Fruit fly (Drosophila melanogaster) whole organism, prepupa: ENCODE results near the gene Pus1.

Source experiments
- Blimp-1 ChIP-seq: fragments of 200-800 bp; sonication (Bioruptor generic); optimal IDR thresholded peaks from 3 replicates; lab custom pipeline; 2017; ENCODE audit warnings: missing biosample characterization, missing genetic modification characterization, mild to moderate bottlenecking, moderate library complexity, missing genetic modification reagents
- CG10631 ChIP-seq: fragments of 200-800 bp; sonication (Bioruptor generic); optimal IDR thresholded peaks from 2 replicates; lab custom pipeline; 2016; ENCODE audit warnings: missing biosample characterization, missing genetic modification characterization
- CG10669 ChIP-seq: fragments of 200-800 bp; sonication (Bioruptor generic); optimal IDR thresholded peaks from 3 replicates; lab custom pipeline; 2018; ENCODE audit warnings: missing biosample characterization, mild to moderate bottlenecking, missing genetic modification characterization, moderate library complexity
- CG16779 ChIP-seq: fragments of 200-800 bp; sonication (Bioruptor generic); optimal IDR thresholded peaks from 3 replicates; lab custom pipeline; 2017; ENCODE audit warnings: missing biosample characterization, mild to moderate bottlenecking, missing genetic modification characterization
- CG3032 ChIP-seq: fragments of 200-800 bp; optimal IDR thresholded peaks from 2 replicates; lab custom pipeline; 2019; ENCODE audit warnings: missing biosample characterization, mild to moderate bottlenecking, missing genetic modification characterization, moderate library complexity
- CG3919 ChIP-seq: fragments of 200-800 bp; sonication (Bioruptor generic); optimal IDR thresholded peaks from 3 replicates; lab custom pipeline; 2016; ENCODE audit warnings: missing biosample characterization, missing genetic modification characterization
- CG4318 ChIP-seq: fragments of 200-800 bp; sonication (Bioruptor generic); optimal IDR thresholded peaks from 3 replicates; lab custom pipeline; 2017; ENCODE audit warnings: missing biosample characterization, mild to moderate bottlenecking, missing genetic modification characterization
- CG6163 ChIP-seq: fragments of 200-800 bp; sonication (Bioruptor generic); IDR thresholded peaks from 3 replicates; pipeline ENCODE4 v1.3.6; 2022; ENCODE audit warnings: missing biosample characterization, missing genetic modification characterization
- CG6792 ChIP-seq: fragments of 200-800 bp; sonication (Bioruptor generic); optimal IDR thresholded peaks from 3 replicates; lab custom pipeline; 2016; ENCODE audit warnings: missing biosample characterization, missing genetic modification characterization
- CG6854 ChIP-seq: fragments of 200-800 bp; sonication (Bioruptor generic); optimal IDR thresholded peaks from 2 replicates; lab custom pipeline; 2017; ENCODE audit warnings: missing biosample characterization, mild to moderate bottlenecking, missing genetic modification characterization
- CG7368 ChIP-seq: fragments of 200-800 bp; sonication (Bioruptor generic); optimal IDR thresholded peaks from 3 replicates; lab custom pipeline; 2016; ENCODE audit warnings: missing biosample characterization, missing genetic modification characterization
- CG8319 ChIP-seq: fragments of 200-800 bp; sonication (Bioruptor generic); optimal IDR thresholded peaks from 3 replicates; lab custom pipeline; 2016; ENCODE audit warnings: missing biosample characterization, missing genetic modification characterization
- CG9139 ChIP-seq: fragments of 200-800 bp; sonication (Bioruptor generic); optimal IDR thresholded peaks from 3 replicates; lab custom pipeline; 2017; ENCODE audit warnings: missing biosample characterization, mild to moderate bottlenecking, missing genetic modification characterization
- Eip78C ChIP-seq: fragments of 200-800 bp; sonication (Bioruptor generic); peaks from one replicate; lab custom pipeline; 2016; ENCODE audit warnings: missing biosample characterization, missing genetic modification characterization
- Hr39 ChIP-seq: fragments of 200-800 bp; sonication (Bioruptor generic); optimal IDR thresholded peaks from 2 replicates; lab custom pipeline; 2016; ENCODE audit warnings: missing biosample characterization, missing genetic modification characterization
- Lpt ChIP-seq: fragments of 200-800 bp; sonication (Bioruptor generic); optimal IDR thresholded peaks from 3 replicates; lab custom pipeline; 2016; ENCODE audit warnings: missing biosample characterization, missing genetic modification characterization
- OdsH ChIP-seq: fragments of 200-800 bp; sonication (Bioruptor generic); optimal IDR thresholded peaks from 3 replicates; lab custom pipeline; 2016; ENCODE audit warnings: missing biosample characterization, missing genetic modification characterization
- Smox ChIP-seq: fragments of 200-800 bp; sonication (Bioruptor generic); optimal IDR thresholded peaks from 3 replicates; lab custom pipeline; 2016; ENCODE audit warnings: missing biosample characterization, missing genetic modification characterization
- Sox102F ChIP-seq: fragments of 200-800 bp; sonication (Bioruptor generic); optimal IDR thresholded peaks from 2 replicates; lab custom pipeline; 2016; ENCODE audit warnings: missing biosample characterization, mild to moderate bottlenecking, missing genetic modification characterization
- Sox14 ChIP-seq: fragments of 200-800 bp; sonication (Bioruptor generic); optimal IDR thresholded peaks from 3 replicates; lab custom pipeline; 2016; ENCODE audit warnings: missing biosample characterization, missing genetic modification characterization
- Sox15 ChIP-seq: fragments of 200-800 bp; sonication (Bioruptor generic); optimal IDR thresholded peaks from 3 replicates; lab custom pipeline; 2016; ENCODE audit warnings: missing biosample characterization, missing genetic modification characterization
- acj6 ChIP-seq: fragments of 200-800 bp; sonication (Bioruptor generic); optimal IDR thresholded peaks from 3 replicates; lab custom pipeline; 2016; ENCODE audit warnings: missing biosample characterization, missing genetic modification characterization
- cyc ChIP-seq: fragments of 200-800 bp; sonication (Bioruptor generic); optimal IDR thresholded peaks from 3 replicates; lab custom pipeline; 2016; ENCODE audit warnings: missing biosample characterization, missing genetic modification characterization
- dac ChIP-seq: fragments of 200-800 bp; sonication (Bioruptor generic); optimal IDR thresholded peaks from 2 replicates; lab custom pipeline; 2017; ENCODE audit warnings: missing biosample characterization, mild to moderate bottlenecking, missing genetic modification characterization
- dsx ChIP-seq: fragments of 200-800 bp; optimal IDR thresholded peaks from 3 replicates; lab custom pipeline; 2019; ENCODE audit warnings: missing biosample characterization, mild to moderate bottlenecking, missing genetic modification characterization, moderate library complexity; ENCODE audit not compliant: poor library complexity, severe bottlenecking
- eg ChIP-seq: fragments of 200-800 bp; sonication (Bioruptor generic); IDR thresholded peaks from 3 replicates; pipeline ENCODE4 v1.3.6; 2022; ENCODE audit warnings: missing biosample characterization, missing genetic modification characterization
- esn ChIP-seq: fragments of 200-800 bp; sonication (Bioruptor generic); optimal IDR thresholded peaks from 2 replicates; lab custom pipeline; 2016; ENCODE audit warnings: missing biosample characterization, mild to moderate bottlenecking, missing genetic modification characterization, moderate library complexity
- pdm3 ChIP-seq: fragments of 200-800 bp; sonication (Bioruptor generic); optimal IDR thresholded peaks from 3 replicates; lab custom pipeline; 2016; ENCODE audit warnings: missing biosample characterization, missing genetic modification characterization
- spab ChIP-seq: fragments of 200-800 bp; sonication (Bioruptor generic); optimal IDR thresholded peaks from 2 replicates; lab custom pipeline; 2017; ENCODE audit warnings: missing biosample characterization, mild to moderate bottlenecking, missing genetic modification characterization, missing genetic modification reagents
- svp ChIP-seq: fragments of 200-800 bp; sonication (Bioruptor generic); peaks from one replicate; lab custom pipeline; 2016; ENCODE audit warnings: missing biosample characterization, missing genetic modification characterization
- topi ChIP-seq: fragments of 200-800 bp; sonication (Bioruptor generic); optimal IDR thresholded peaks from 3 replicates; lab custom pipeline; 2016; ENCODE audit warnings: missing biosample characterization, missing genetic modification characterization

Pus1 gene

DNA sequence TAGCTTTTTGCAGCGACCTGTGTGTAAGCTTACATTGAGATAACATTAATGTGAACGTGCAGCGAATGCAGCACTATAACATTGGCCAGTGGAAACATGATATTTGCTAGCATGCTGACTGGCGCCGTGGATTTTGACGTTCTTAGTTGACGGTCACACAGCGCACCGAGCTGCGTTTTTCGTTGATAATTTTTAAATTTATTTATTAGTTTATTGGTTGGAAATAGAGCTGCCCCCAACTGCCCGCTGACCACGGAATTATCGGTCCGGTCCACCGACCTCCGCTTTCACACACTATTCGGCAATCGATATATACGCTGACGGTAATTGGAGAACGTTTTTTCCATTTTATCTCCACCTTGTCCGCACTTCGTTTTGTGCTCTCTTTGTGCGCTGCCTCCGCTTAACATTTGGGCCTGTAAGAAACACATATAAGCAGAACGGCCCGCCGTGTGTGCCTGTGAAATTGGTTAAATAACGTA is 29.4 kb upstream of the Pus1 start, which contains the start of gene H:
TSS of gene H (plus strand) at position 134 of the 482 bp plus-strand sequence.
- no peak for TF ChIP-seq dac (GFP tag; lab: Kevin White, UChicago)
- TF ChIP-seq Sox14: peak; percentile 8

DNA sequence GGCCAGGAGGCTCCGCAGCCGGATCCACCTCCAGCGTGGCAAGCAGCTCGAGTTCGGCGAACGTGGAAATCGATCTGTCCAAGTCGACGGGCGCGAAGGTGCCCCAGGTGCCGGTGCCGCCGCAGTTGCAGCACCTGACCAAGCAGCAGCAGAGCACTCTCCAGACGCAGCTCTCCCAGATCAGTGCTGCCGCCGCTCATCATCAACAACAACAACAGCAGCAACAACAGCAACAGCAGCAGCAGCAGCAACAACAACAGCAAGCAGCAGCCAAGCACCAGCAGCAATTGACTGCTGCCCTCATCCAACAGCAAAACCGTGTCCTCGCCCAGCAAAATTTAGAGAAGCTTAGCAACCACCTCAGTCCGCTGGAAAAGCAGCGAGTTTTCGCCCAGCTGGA is 26.5 kb upstream of the Pus1 start:
- TF ChIP-seq spab (GFP tag; lab: Kevin White, UChicago) (no peak), CG7368 (GFP tag; lab: Kevin White, UChicago) (no peak), OdsH (GFP tag; lab: Kevin White, UChicago) (no peak), svp (GFP tag; lab: Kevin White, UChicago) (no peak), eg (no peak), CG10631 (GFP tag; lab: Kevin White, UChicago) (no peak), pdm3 (GFP tag; lab: Kevin White, UChicago) (no peak), Smox (GFP tag; lab: Kevin White, UChicago) (no peak), Sox14 (no peak), Blimp-1 (GFP tag; lab: Kevin White, UChicago) (no peak), acj6 (GFP tag; lab: Kevin White, UChicago) (no peak), CG6163 (GFP tag; lab: Robert Waterston, UW) (no peak), CG3032 (tag; lab: Kevin White, UChicago) (no peak), Sox102F (GFP tag; lab: Kevin White, UChicago) (no peak), dsx (GFP tag; lab: Kevin White, UChicago) (no peak)

DNA sequence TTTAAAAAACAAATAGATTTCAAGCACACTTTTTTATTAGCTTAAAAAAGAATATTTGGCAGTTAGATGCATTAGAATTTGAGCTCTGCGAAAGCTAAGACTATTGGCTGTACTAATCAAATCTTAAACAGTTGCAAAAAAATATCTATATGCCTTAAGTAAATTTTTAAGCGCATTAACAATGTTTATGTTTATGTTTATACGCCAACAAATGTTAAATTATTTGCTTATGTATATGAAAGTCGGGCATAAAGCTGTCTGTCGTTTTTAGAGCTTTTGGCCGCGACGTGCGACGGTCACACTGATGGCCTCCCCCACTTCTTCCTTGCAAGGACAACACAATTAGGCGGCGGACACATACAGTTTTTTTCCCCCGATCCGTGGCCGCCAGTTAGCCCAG is 25.1 kb upstream of the Pus1 start, which contains the start of gene CG5466:
TSS of gene CG5466 (plus strand) at position 301 of the 400 bp plus-strand sequence.
- TF ChIP-seq CG8319 (GFP tag; lab: Kevin White, UChicago) (no peak), Eip78C (GFP tag; lab: Kevin White, UChicago) (peak; percentile 22)

DNA sequence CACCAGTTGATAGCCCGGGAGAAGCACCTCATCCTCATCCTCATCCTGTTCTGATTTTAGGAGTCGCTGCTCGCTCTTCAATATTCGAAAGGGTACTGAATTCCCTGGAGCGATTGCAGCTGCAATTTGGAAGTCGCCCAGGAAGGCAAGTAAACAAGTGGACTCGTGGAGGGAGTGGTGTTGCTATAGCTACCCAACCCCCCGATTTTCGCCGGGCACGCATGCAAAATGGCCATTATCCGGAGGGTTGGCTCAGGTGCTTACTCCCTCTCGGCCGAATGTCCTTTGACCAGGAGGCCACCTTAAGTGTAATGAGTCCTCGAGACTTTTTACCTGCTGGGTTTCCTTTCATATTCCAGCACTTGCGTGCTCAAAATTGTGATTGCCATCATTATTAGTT is 24.3 kb upstream of the Pus1 start, which contains the start of gene CG15923:
TSS of gene CG15923 (minus strand) at position 101 of the 400 bp plus-strand sequence.
- TF ChIP-seq CG3919 (GFP tag; lab: Kevin White, UChicago) (no peak), CG9139 (GFP tag; lab: Kevin White, UChicago) (no peak), Blimp-1 (GFP tag; lab: Kevin White, UChicago) (no peak), Sox15 (GFP tag; lab: Kevin White, UChicago) (no peak), CG16779 (tag; lab: Kevin White, UChicago) (no peak)

DNA sequence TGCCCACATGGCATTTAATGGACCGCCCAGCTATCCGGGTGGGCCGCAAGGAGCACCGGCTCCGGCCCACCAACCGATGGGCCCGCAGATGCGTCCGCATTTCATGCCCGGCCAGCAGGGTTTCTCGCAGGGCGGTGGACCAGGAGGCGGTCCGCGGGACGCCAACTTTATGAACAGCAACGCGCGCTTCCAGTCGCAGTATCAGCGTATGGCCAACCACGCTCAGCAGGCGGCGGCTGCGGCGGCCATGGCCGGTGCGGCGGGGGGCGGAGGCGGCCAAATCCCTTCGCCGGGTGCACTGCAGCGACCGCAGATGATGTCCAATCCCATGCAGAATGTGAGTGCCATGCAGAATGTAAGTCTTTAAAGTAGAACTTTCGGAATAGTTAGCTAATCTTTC is 15.7 kb upstream of the Pus1 start:
- TF ChIP-seq topi (GFP tag; lab: Kevin White, UChicago) (no peak), CG4318 (no peak), cyc (GFP tag; lab: Kevin White, UChicago) (no peak), Blimp-1 (GFP tag; lab: Kevin White, UChicago) (no peak), esn (no peak), Lpt (GFP tag; lab: Kevin White, UChicago) (no peak), CG10631 (GFP tag; lab: Kevin White, UChicago) (no peak), Hr39 (GFP tag; lab: Kevin White, UChicago) (no peak), CG6854 (GFP tag; lab: Kevin White, UChicago) (no peak), acj6 (GFP tag; lab: Kevin White, UChicago) (no peak), CG6792 (GFP tag; lab: Kevin White, UChicago) (no peak), CG7368 (GFP tag; lab: Kevin White, UChicago) (no peak), Sox102F (GFP tag; lab: Kevin White, UChicago) (no peak), CG10669 (GFP tag; lab: Kevin White, UChicago) (no peak), dac (GFP tag; lab: Kevin White, UChicago) (no peak), CG16779 (tag; lab: Kevin White, UChicago) (no peak)
- TF ChIP-seq, all 60 proteins: peak for 0
